Worm (Caenorhabditis elegans) whole organism, late embryonic: Measurements from ENCODE around the gene acp-3.

Experiments used
- C08G9.2 ChIP-seq: sonication (generic microtip); optimal IDR thresholded peaks from 2 replicates; lab custom pipeline; 2016; ENCODE audit warnings: mild to moderate bottlenecking, missing genetic modification characterization, moderate library complexity, missing compliant biosample characterization
- F13H6.1 ChIP-seq: sonication (generic microtip); optimal IDR thresholded peaks from 2 replicates; lab custom pipeline; 2016; ENCODE audit warnings: missing genetic modification characterization, missing compliant biosample characterization
- K02D7.2 ChIP-seq: sonication (generic microtip); optimal IDR thresholded peaks from 2 replicates; lab custom pipeline; 2017; ENCODE audit warnings: mild to moderate bottlenecking, missing genetic modification characterization, missing compliant biosample characterization
- K09A11.1 ChIP-seq: sonication (generic microtip); optimal IDR thresholded peaks from 2 replicates; lab custom pipeline; 2017; ENCODE audit warnings: antibody characterized with exemption, mild to moderate bottlenecking, missing genetic modification characterization, missing compliant biosample characterization; ENCODE audit not compliant: insufficient read depth
- T23F11.4 ChIP-seq: fragments of 200-800 bp; sonication (Bioruptor generic); optimal IDR thresholded peaks from 2 replicates; lab custom pipeline; 2018; ENCODE audit warnings: mild to moderate bottlenecking, missing genetic modification characterization, missing compliant biosample characterization
- Y22D7AL.16 ChIP-seq: sonication (generic microtip); optimal IDR thresholded peaks from 2 replicates; lab custom pipeline; 2016; ENCODE audit warnings: missing genetic modification characterization, missing compliant biosample characterization
- ahr-1 ChIP-seq: sonication (generic microtip); optimal IDR thresholded peaks from 2 replicates; lab custom pipeline; 2016; ENCODE audit warnings: missing genetic modification characterization, missing compliant biosample characterization
- ama-1 ChIP-seq: fragments of 150-350 bp; optimal IDR thresholded peaks from 2 replicates; lab custom pipeline; 2014
- ceh-14 ChIP-seq: sonication (generic microtip); optimal IDR thresholded peaks from 2 replicates; lab custom pipeline; 2016; ENCODE audit warnings: missing genotype, missing genetic modification characterization, missing compliant biosample characterization
- ceh-19 ChIP-seq: fragments of 200-800 bp; sonication (Bioruptor generic); optimal IDR thresholded peaks from 2 replicates; lab custom pipeline; 2018; ENCODE audit warnings: mild to moderate bottlenecking, missing genetic modification characterization, missing compliant biosample characterization
- ceh-2 ChIP-seq: sonication (generic microtip); optimal IDR thresholded peaks from 2 replicates; lab custom pipeline; 2016; ENCODE audit warnings: missing genotype, missing genetic modification characterization, missing compliant biosample characterization
- ceh-22 ChIP-seq: sonication (generic microtip); optimal IDR thresholded peaks from 2 replicates; lab custom pipeline; 2017; ENCODE audit warnings: missing biosample characterization, missing genetic modification characterization
- ceh-30 ChIP-seq: fragments of 150-350 bp; optimal IDR thresholded peaks from 2 replicates; lab custom pipeline; 2014; ENCODE audit warnings: missing biosample characterization, missing genetic modification characterization
- ceh-31 ChIP-seq: sonication (generic microtip); optimal IDR thresholded peaks from 2 replicates; lab custom pipeline; 2016; ENCODE audit warnings: missing genetic modification characterization, missing compliant biosample characterization
- ceh-34 ChIP-seq: sonication (generic microtip); optimal IDR thresholded peaks from 2 replicates; lab custom pipeline; 2016; ENCODE audit warnings: mild to moderate bottlenecking, missing genetic modification characterization, missing compliant biosample characterization
- ceh-45 ChIP-seq: fragments of 200-800 bp; sonication (Bioruptor generic); IDR thresholded peaks from 2 replicates; pipeline ENCODE4 v1.3.6; 2022; ENCODE audit warnings: missing genetic modification reagents, missing genetic modification characterization, missing compliant biosample characterization
- ceh-6 ChIP-seq: fragments of 200-800 bp; sonication (Bioruptor generic); optimal IDR thresholded peaks from 2 replicates; lab custom pipeline; 2018; ENCODE audit warnings: mild to moderate bottlenecking, missing genetic modification characterization, missing compliant biosample characterization
- ceh-9 ChIP-seq: sonication (generic microtip); optimal IDR thresholded peaks from 2 replicates; lab custom pipeline; 2016; ENCODE audit warnings: mild to moderate bottlenecking, missing genetic modification characterization, inconsistent platforms, missing compliant biosample characterization
- che-1 ChIP-seq: sonication (generic microtip); optimal IDR thresholded peaks from 2 replicates; lab custom pipeline; 2016; ENCODE audit warnings: mild to moderate bottlenecking, missing genetic modification characterization, missing compliant biosample characterization
- dve-1 ChIP-seq: sonication (generic microtip); optimal IDR thresholded peaks from 2 replicates; lab custom pipeline; 2017; ENCODE audit warnings: antibody characterized with exemption, mild to moderate bottlenecking, missing genetic modification characterization, missing compliant biosample characterization
- elt-2 ChIP-seq: sonication (generic microtip); optimal IDR thresholded peaks from 2 replicates; lab custom pipeline; 2016; ENCODE audit warnings: missing genetic modification reagents, missing genetic modification characterization, missing compliant biosample characterization
- ets-4 ChIP-seq: sonication (generic microtip); optimal IDR thresholded peaks from 2 replicates; lab custom pipeline; 2016; ENCODE audit warnings: missing genetic modification characterization, missing compliant biosample characterization
- fax-1 ChIP-seq: sonication (generic microtip); optimal IDR thresholded peaks from 2 replicates; lab custom pipeline; 2016; ENCODE audit warnings: missing genotype, missing genetic modification characterization, missing compliant biosample characterization
- fkh-6 ChIP-seq: sonication (generic microtip); optimal IDR thresholded peaks from 2 replicates; lab custom pipeline; 2016; ENCODE audit warnings: missing genetic modification characterization, missing compliant biosample characterization
- gmeb-2 ChIP-seq: sonication (generic microtip); optimal IDR thresholded peaks from 2 replicates; lab custom pipeline; 2016; ENCODE audit warnings: missing genetic modification characterization, inconsistent platforms, missing compliant biosample characterization
- hlh-13 ChIP-seq: fragments of 200-800 bp; sonication (Bioruptor generic); optimal IDR thresholded peaks from 2 replicates; lab custom pipeline; 2018; ENCODE audit warnings: mild to moderate bottlenecking, missing genetic modification characterization, missing compliant biosample characterization
- hlh-30 ChIP-seq: sonication (generic microtip); optimal IDR thresholded peaks from 2 replicates; lab custom pipeline; 2017; ENCODE audit warnings: antibody characterized with exemption, missing genetic modification characterization, missing compliant biosample characterization; ENCODE audit not compliant: insufficient read depth
- hlh-6 ChIP-seq: sonication (generic microtip); optimal IDR thresholded peaks from 2 replicates; lab custom pipeline; 2016; ENCODE audit warnings: missing genotype, missing genetic modification characterization, missing compliant biosample characterization
- hlh-8 ChIP-seq: sonication (generic microtip); optimal IDR thresholded peaks from 2 replicates; lab custom pipeline; 2016; ENCODE audit warnings: missing genotype, missing genetic modification characterization, missing compliant biosample characterization
- lin-11 ChIP-seq: fragments of 200-800 bp; sonication (Bioruptor generic); optimal IDR thresholded peaks from 2 replicates; lab custom pipeline; 2018; ENCODE audit warnings: mild to moderate bottlenecking, missing genetic modification characterization, missing compliant biosample characterization
- nfya-1 ChIP-seq: sonication (generic microtip); optimal IDR thresholded peaks from 2 replicates; lab custom pipeline; 2017; ENCODE audit warnings: missing genetic modification characterization, mild to moderate bottlenecking, missing compliant biosample characterization, antibody characterized with exemption, moderate library complexity
- nhr-11 ChIP-seq: fragments of 150-350 bp; optimal IDR thresholded peaks from 2 replicates; lab custom pipeline; 2014; ENCODE audit warnings: missing biosample characterization, missing genetic modification characterization
- odd-2 ChIP-seq: sonication (generic microtip); optimal IDR thresholded peaks from 2 replicates; lab custom pipeline; 2017; ENCODE audit warnings: antibody characterized with exemption, mild to moderate bottlenecking, missing genetic modification characterization, missing compliant biosample characterization
- pag-3 ChIP-seq: sonication (generic microtip); optimal IDR thresholded peaks from 2 replicates; lab custom pipeline; 2016; ENCODE audit warnings: missing compliant biosample characterization, missing genetic modification characterization, borderline replicate concordance
- pat-9 ChIP-seq: fragments of 200-800 bp; sonication (Bioruptor generic); optimal IDR thresholded peaks from 2 replicates; lab custom pipeline; 2018; ENCODE audit warnings: mild to moderate bottlenecking, missing genetic modification characterization, moderate library complexity, missing compliant biosample characterization
- pax-1 ChIP-seq: fragments of 150-350 bp; optimal IDR thresholded peaks from 2 replicates; lab custom pipeline; 2014; ENCODE audit warnings: missing biosample characterization, missing genetic modification characterization
- pha-2 ChIP-seq: sonication (generic microtip); optimal IDR thresholded peaks from 2 replicates; lab custom pipeline; 2017; ENCODE audit warnings: mild to moderate bottlenecking, missing genetic modification characterization, missing compliant biosample characterization
- pqm-1 ChIP-seq: sonication (generic microtip); optimal IDR thresholded peaks from 2 replicates; lab custom pipeline; 2016; ENCODE audit warnings: missing genetic modification characterization, missing compliant biosample characterization
- pros-1 ChIP-seq: fragments of 150-350 bp; optimal IDR thresholded peaks from 2 replicates; lab custom pipeline; 2014; ENCODE audit warnings: missing biosample characterization, missing genetic modification reagents, missing genetic modification characterization
- sdc-2 ChIP-seq: sonication (generic microtip); optimal IDR thresholded peaks from 2 replicates; lab custom pipeline; 2016; ENCODE audit warnings: missing genotype, missing genetic modification characterization, missing compliant biosample characterization
- sox-2 ChIP-seq: fragments of 200-800 bp; sonication (Bioruptor generic); IDR thresholded peaks from 2 replicates; pipeline ENCODE4 v1.3.6; 2022; ENCODE audit warnings: missing genetic modification reagents, missing genetic modification characterization, missing compliant biosample characterization
- ttx-3 ChIP-seq: sonication (generic microtip); optimal IDR thresholded peaks from 2 replicates; lab custom pipeline; 2016; ENCODE audit warnings: missing genetic modification reagents, missing genetic modification characterization, missing compliant biosample characterization
- unc-42 ChIP-seq: sonication (generic microtip); optimal IDR thresholded peaks from 2 replicates; lab custom pipeline; 2016; ENCODE audit warnings: missing genotype, missing genetic modification characterization, missing compliant biosample characterization
- ztf-16 ChIP-seq: sonication (generic microtip); optimal IDR thresholded peaks from 2 replicates; lab custom pipeline; 2017; ENCODE audit warnings: missing genetic modification characterization, missing compliant biosample characterization

The acp-3 gene

DNA sequence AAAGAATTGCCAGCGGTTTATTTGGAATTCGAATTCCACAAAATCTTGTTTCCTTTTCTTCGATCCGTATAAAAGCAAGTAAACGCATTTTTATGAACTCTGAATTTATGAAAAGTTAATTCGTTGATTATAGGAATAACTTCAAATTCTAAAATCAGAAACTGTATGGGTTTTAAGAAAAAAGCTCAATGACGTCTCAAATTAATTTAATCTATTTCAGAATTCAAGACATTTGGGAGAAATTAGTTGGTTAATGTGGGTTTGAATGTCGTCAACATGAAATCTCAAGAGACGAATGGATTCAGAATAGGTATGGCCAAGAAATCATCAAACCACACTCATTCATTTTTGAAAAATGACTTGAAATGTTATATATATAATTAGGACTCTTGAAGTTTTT, 40.9 kb downstream of the acp-3 start, which contains the start of gene F49E12.7:
Gene F49E12.7, minus strand, starts transcription at position 101 of the 400 bp plus-strand sequence.
- TF ChIP-seq ceh-31 (tag; lab: Kevin White, UChicago) (no peak), nhr-11 (no peak), gmeb-2 (tag; lab: Kevin White, UChicago) (no peak), pat-9 (tag; lab: Kevin White, UChicago) (no peak), ceh-34 (tag; lab: Kevin White, UChicago) (no peak), ceh-30 (no peak), hlh-13 (GFP tag; lab: Kevin White, UChicago) (no peak), ahr-1 (tag; lab: Kevin White, UChicago) (no peak)

DNA sequence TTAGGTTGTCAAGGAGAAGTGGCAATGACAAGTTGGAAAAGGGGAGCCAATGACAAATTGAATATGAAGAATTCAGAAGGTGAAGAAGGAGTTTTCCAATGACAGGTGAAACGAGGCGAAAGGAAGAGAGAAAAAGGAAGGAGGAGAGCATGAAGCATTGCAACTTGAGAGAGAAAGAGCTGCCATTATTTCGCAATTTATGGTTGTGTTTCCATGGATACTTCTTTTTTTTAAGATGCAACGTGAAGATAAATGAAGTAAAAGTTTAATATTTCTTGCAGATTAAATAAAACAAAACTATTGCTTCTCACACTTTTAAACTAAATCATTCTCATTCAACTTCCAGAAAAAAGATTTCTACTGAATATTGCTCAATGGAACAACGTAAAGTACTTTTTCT, 42.7 kb downstream of the acp-3 start, which contains the start of gene F49E12.8:
Gene F49E12.8, minus strand, starts transcription at position 101 of the 400 bp plus-strand sequence.
- TF ChIP-seq pag-3: no peak
- TF ChIP-seq ets-4 (tag; lab: Kevin White, UChicago): no peak
- TF ChIP-seq fkh-6: no peak
- no peak for TF ChIP-seq lin-11 (tag; lab: Kevin White, UChicago)
- TF ChIP-seq hlh-8: no peak
- no peak for TF ChIP-seq ceh-31 (tag; lab: Kevin White, UChicago)
- no peak for TF ChIP-seq F13H6.1 (tag; lab: Kevin White, UChicago)
- no peak for TF ChIP-seq ceh-14 (tag; lab: Kevin White, UChicago)
- no peak for TF ChIP-seq hlh-30 (tag; lab: Kevin White, UChicago)
- no peak for TF ChIP-seq pqm-1 (tag; lab: Kevin White, UChicago)
- TF ChIP-seq Y22D7AL.16: no peak
- TF ChIP-seq hlh-13 (GFP tag; lab: Kevin White, UChicago): no peak
- TF ChIP-seq ztf-16 (tag; lab: Kevin White, UChicago): no peak
- TF ChIP-seq nhr-11: no peak
- TF ChIP-seq sox-2: no peak
- TF ChIP-seq odd-2: no peak
- no peak for TF ChIP-seq nfya-1 (tag; lab: Kevin White, UChicago)
- TF ChIP-seq, all 69 proteins: peak for 0

DNA sequence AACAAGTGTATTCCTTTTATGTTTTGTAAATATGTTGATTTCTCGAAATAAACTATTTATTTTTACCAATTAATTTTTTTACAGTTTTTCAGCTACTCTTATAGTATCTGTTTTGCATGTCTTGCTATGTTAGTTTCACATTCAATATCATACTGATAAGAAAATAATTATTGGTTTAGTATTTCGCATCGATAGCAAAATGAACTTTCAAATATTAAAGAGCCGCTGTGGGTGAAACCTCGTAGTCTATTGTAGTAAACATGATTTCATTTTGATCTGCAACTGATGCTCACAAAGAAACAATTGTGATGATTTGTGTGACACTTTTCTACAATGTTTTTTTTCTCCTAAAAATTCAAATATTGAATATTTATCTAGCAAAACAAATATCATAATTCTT, 44.7 kb downstream of the acp-3 start:
- TF ChIP-seq pax-1 (tag; lab: Kevin White, UChicago) (no peak), T23F11.4 (GFP tag; lab: Kevin White, UChicago) (no peak), K09A11.1 (tag; lab: Kevin White, UChicago) (no peak), che-1 (tag; lab: Kevin White, UChicago) (no peak), pros-1 (tag; lab: Kevin White, UChicago) (no peak), sdc-2 (tag; lab: Kevin White, UChicago) (no peak), ets-4 (tag; lab: Kevin White, UChicago) (no peak), hlh-6 (tag; lab: Kevin White, UChicago) (no peak), nfya-1 (tag; lab: Kevin White, UChicago) (no peak), Y22D7AL.16 (no peak), sox-2 (no peak), fkh-6 (no peak), pha-2 (tag; lab: Kevin White, UChicago) (no peak), lin-11 (tag; lab: Kevin White, UChicago) (no peak)

DNA sequence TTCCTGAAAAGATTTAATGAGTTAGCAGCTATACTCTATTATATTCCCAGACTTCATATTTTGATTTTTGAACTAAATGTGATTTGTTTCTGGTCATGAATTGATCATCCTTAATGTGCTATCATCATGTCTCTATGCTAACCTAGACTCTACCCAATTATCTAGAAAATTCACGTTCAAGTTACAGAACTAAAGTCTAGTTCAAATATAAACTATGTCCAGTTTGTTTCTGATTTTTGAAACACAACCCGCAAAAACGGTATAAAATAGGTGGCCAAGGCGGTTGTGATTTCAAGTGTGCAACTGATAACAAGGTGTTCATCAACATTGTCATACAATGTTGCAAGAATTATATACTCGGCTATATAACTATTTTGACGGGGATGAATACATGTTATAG, 46.2 kb downstream of the acp-3 start, which contains the start of gene F49E12.10:
Gene F49E12.10, plus strand, starts transcription at position 301 of the 400 bp plus-strand sequence.
- no peak for TF ChIP-seq ceh-2 (tag; lab: Kevin White, UChicago)
- no peak for TF ChIP-seq dve-1 (tag; lab: Kevin White, UChicago)
- TF ChIP-seq ama-1 (lab: Kevin White, UChicago): no peak
- TF ChIP-seq elt-2 (tag; lab: Kevin White, UChicago): no peak
- no peak for TF ChIP-seq ceh-22 (tag; lab: Kevin White, UChicago)
- TF ChIP-seq ceh-45 (GFP tag; lab: Robert Waterston, UW): no peak
- no peak for TF ChIP-seq unc-42
- TF ChIP-seq che-1 (tag; lab: Kevin White, UChicago): no peak
- no peak for TF ChIP-seq ttx-3
- no peak for TF ChIP-seq C08G9.2 (tag; lab: Kevin White, UChicago)
- TF ChIP-seq K02D7.2 (tag; lab: Kevin White, UChicago): no peak
- no peak for TF ChIP-seq pqm-1 (tag; lab: Kevin White, UChicago)
- no peak for TF ChIP-seq ceh-19 (GFP tag; lab: Kevin White, UChicago)
- no peak for TF ChIP-seq fax-1
- TF ChIP-seq hlh-8: no peak
- no peak for TF ChIP-seq F13H6.1 (tag; lab: Kevin White, UChicago)
- no peak for TF ChIP-seq ceh-6 (GFP tag; lab: Kevin White, UChicago)
- no peak for TF ChIP-seq ceh-9
- TF ChIP-seq Y22D7AL.16: no peak
- TF ChIP-seq, all 69 proteins: peak for 0
